Fruit fly (Drosophila melanogaster) whole organism, embryonic: ENCODE results near the gene CG9903.

Experiments used
- Adf1 ChIP-seq: fragments of 200-800 bp; sonication (Bioruptor generic); IDR thresholded peaks from 2 replicates; pipeline ENCODE4 v1.3.6; 2022; ENCODE audit warnings: missing biosample characterization, missing genetic modification characterization
- CG10321 ChIP-seq: fragments of 200-800 bp; sonication (Bioruptor generic); IDR thresholded peaks from 2 replicates; pipeline ENCODE4 v1.3.6; 2022; ENCODE audit warnings: missing biosample characterization, missing genetic modification characterization
- CG10366 ChIP-seq: fragments of 200-800 bp; sonication (Bioruptor generic); IDR thresholded peaks from 2 replicates; pipeline ENCODE4 v1.3.6; 2022; ENCODE audit warnings: missing biosample characterization, missing genetic modification characterization
- CG11093 ChIP-seq: fragments of 200-800 bp; sonication (Bioruptor generic); IDR thresholded peaks from 3 replicates; pipeline ENCODE4 v1.3.6; 2022; ENCODE audit warnings: missing biosample characterization, missing genetic modification characterization
- CG12104 ChIP-seq: fragments of 200-800 bp; sonication (Bioruptor generic); optimal IDR thresholded peaks from 3 replicates; lab custom pipeline; 2016; ENCODE audit warnings: missing biosample characterization, missing genetic modification characterization
- CG13894 ChIP-seq: fragments of 200-800 bp; sonication (Bioruptor generic); optimal IDR thresholded peaks from 3 replicates; lab custom pipeline; 2018; ENCODE audit warnings: missing biosample characterization, mild to moderate bottlenecking, missing genetic modification characterization, moderate library complexity
- CG18599 ChIP-seq: fragments of 200-800 bp; sonication (Bioruptor generic); optimal IDR thresholded peaks from 3 replicates; lab custom pipeline; 2017; ENCODE audit warnings: missing biosample characterization, missing genetic modification characterization, mild to moderate bottlenecking, moderate library complexity, missing genetic modification reagents
- CG2712 ChIP-seq: fragments of 200-800 bp; optimal IDR thresholded peaks from 3 replicates; lab custom pipeline; 2019; ENCODE audit warnings: missing biosample characterization, mild to moderate bottlenecking, missing genetic modification characterization, moderate library complexity
- CG31365 ChIP-seq: fragments of 200-800 bp; sonication (Bioruptor generic); optimal IDR thresholded peaks from 2 replicates; lab custom pipeline; 2018; ENCODE audit warnings: missing biosample characterization, mild to moderate bottlenecking, missing genetic modification characterization
- CG31388 ChIP-seq: fragments of 200-800 bp; sonication (Bioruptor generic); optimal IDR thresholded peaks from 2 replicates; lab custom pipeline; 2016; ENCODE audit warnings: missing biosample characterization, missing genetic modification characterization
- CG32767 ChIP-seq: fragments of 200-800 bp; sonication (Bioruptor generic); IDR thresholded peaks from 2 replicates; pipeline ENCODE4 v1.3.6; 2022; ENCODE audit warnings: missing biosample characterization, missing genetic modification characterization
- CG4360 ChIP-seq: fragments of 200-800 bp; sonication (Bioruptor generic); IDR thresholded peaks from 2 replicates; pipeline ENCODE4 v1.3.6; 2022; ENCODE audit warnings: missing biosample characterization, missing genetic modification characterization
- CG7928 ChIP-seq: fragments of 200-800 bp; sonication (Bioruptor generic); optimal IDR thresholded peaks from 2 replicates; lab custom pipeline; 2017; ENCODE audit warnings: missing biosample characterization, mild to moderate bottlenecking, missing genetic modification characterization
- CG8478 ChIP-seq: fragments of >200 bp; optimal IDR thresholded peaks from 2 replicates; lab custom pipeline; 2018
- CTCF ChIP-seq: fragments of 200-800 bp; sonication (Bioruptor generic); optimal IDR thresholded peaks from 2 replicates; lab custom pipeline; 2017; ENCODE audit warnings: missing biosample characterization, mild to moderate bottlenecking, missing genetic modification characterization, moderate library complexity
- Deaf1 ChIP-seq: fragments of 200-800 bp; optimal IDR thresholded peaks from 3 replicates; lab custom pipeline; 2019; ENCODE audit warnings: missing biosample characterization, mild to moderate bottlenecking, missing genetic modification characterization, moderate library complexity
- Dip3 ChIP-seq: fragments of 200-800 bp; sonication (Bioruptor generic); optimal IDR thresholded peaks from 3 replicates; lab custom pipeline; 2016; ENCODE audit warnings: missing biosample characterization, missing genetic modification characterization
- ERR ChIP-seq: fragments of 200-800 bp; sonication (Bioruptor generic); optimal IDR thresholded peaks from 2 replicates; lab custom pipeline; 2016; ENCODE audit warnings: missing biosample characterization, missing genetic modification characterization
- HmgD ChIP-seq: fragments of 200-800 bp; sonication (Bioruptor generic); optimal IDR thresholded peaks from 3 replicates; lab custom pipeline; 2016; ENCODE audit warnings: missing biosample characterization, missing genetic modification characterization
- Hr51 ChIP-seq, 2 experiments: fragments of 200-800 bp; sonication (Bioruptor generic); optimal IDR thresholded peaks; 2 replicates in 1 of 2; 3 replicates in 1 of 2; lab custom pipeline; 2016 to 2018; ENCODE audit warnings: missing biosample characterization in 2 of 2, missing genetic modification characterization in 2 of 2, mild to moderate bottlenecking in 1 of 2, moderate library complexity in 1 of 2
- Med ChIP-seq: fragments of 200-800 bp; sonication (Bioruptor generic); peaks from one replicate; lab custom pipeline; 2016; ENCODE audit warnings: missing biosample characterization, missing genetic modification characterization, mild to moderate bottlenecking, inconsistent platforms, moderate library complexity
- Meics ChIP-seq: fragments of 200-800 bp; sonication (Bioruptor generic); optimal IDR thresholded peaks from 2 replicates; lab custom pipeline; 2017; ENCODE audit warnings: missing biosample characterization, mild to moderate bottlenecking, missing genetic modification characterization
- Sin3A ChIP-seq: fragments of >200 bp; optimal IDR thresholded peaks from 2 replicates; lab custom pipeline; 2018
- Trl ChIP-seq, 3 experiments: fragments of >200 bp in 2 of 3; fragments of 200-800 bp in 1 of 3; sonication (Bioruptor generic) in 1 of 3; optimal IDR thresholded peaks; 2 replicates in 1 of 3; 3 replicates in 2 of 3; lab custom pipeline; 2016 to 2017; ENCODE audit warnings: missing biosample characterization in 1 of 3, missing genetic modification characterization in 1 of 3
- amos ChIP-seq: fragments of 200-800 bp; sonication (Bioruptor generic); IDR thresholded peaks from 2 replicates; pipeline ENCODE4 v1.3.6; 2022; ENCODE audit warnings: missing biosample characterization, missing genetic modification characterization; ENCODE audit not compliant: partially characterized antibody
- cg ChIP-seq: fragments of 200-800 bp; sonication (Bioruptor generic); optimal IDR thresholded peaks from 3 replicates; lab custom pipeline; 2019; ENCODE audit warnings: missing biosample characterization, mild to moderate bottlenecking, missing genetic modification characterization, moderate library complexity
- chn ChIP-seq: fragments of 200-800 bp; sonication (Bioruptor generic); optimal IDR thresholded peaks from 2 replicates; lab custom pipeline; 2016; ENCODE audit warnings: missing biosample characterization, missing genetic modification characterization
- crol ChIP-seq: fragments of 200-800 bp; sonication (Bioruptor generic); IDR thresholded peaks from 2 replicates; pipeline ENCODE4 v1.3.6; 2022; ENCODE audit warnings: missing biosample characterization, missing genetic modification characterization
- ewg ChIP-seq: fragments of 200-800 bp; sonication (Bioruptor generic); optimal IDR thresholded peaks from 3 replicates; lab custom pipeline; 2017; ENCODE audit warnings: mild to moderate bottlenecking, missing biosample characterization, missing genetic modification reagents, missing genetic modification characterization
- gce ChIP-seq: fragments of 200-800 bp; sonication (Bioruptor generic); IDR thresholded peaks from 3 replicates; pipeline ENCODE4 v1.3.6; 2022; ENCODE audit warnings: missing biosample characterization, missing genetic modification characterization
- kay ChIP-seq: fragments of 200-800 bp; sonication (Bioruptor generic); optimal IDR thresholded peaks from 2 replicates; lab custom pipeline; 2016; ENCODE audit warnings: missing biosample characterization, missing genetic modification characterization
- knrl ChIP-seq: fragments of 200-800 bp; sonication (Bioruptor generic); IDR thresholded peaks from 3 replicates; pipeline ENCODE4 v1.3.6; 2022; ENCODE audit warnings: missing biosample characterization, missing genetic modification characterization; ENCODE audit not compliant: partially characterized antibody
- lola ChIP-seq, 3 experiments: fragments of >200 bp in 2 of 3; fragments of 200-800 bp in 1 of 3; sonication (Bioruptor generic) in 1 of 3; optimal IDR thresholded peaks; 2 replicates each; lab custom pipeline; 2017 to 2019; ENCODE audit warnings: missing biosample characterization in 3 of 3, missing genetic modification characterization in 3 of 3, mild to moderate bottlenecking in 1 of 3, moderate library complexity in 1 of 3
- nerfin-1 ChIP-seq: fragments of 200-800 bp; sonication (Bioruptor generic); optimal IDR thresholded peaks from 3 replicates; lab custom pipeline; 2019; ENCODE audit warnings: missing biosample characterization, mild to moderate bottlenecking, missing genetic modification characterization, moderate library complexity
- sqz ChIP-seq: fragments of 200-800 bp; sonication (Bioruptor generic); optimal IDR thresholded peaks from 3 replicates; lab custom pipeline; 2018; ENCODE audit warnings: missing biosample characterization, mild to moderate bottlenecking, missing genetic modification characterization
- yki ChIP-seq: fragments of >200 bp; optimal IDR thresholded peaks from 3 replicates; lab custom pipeline; 2018

The CG9903 gene

dm6 chrX:16533046-16533496, 7.6 kb downstream of the CG9903 start, which contains the start of gene para (continued):
- TF ChIP-seq Meics (GFP tag; lab: Kevin White, UChicago) = peak; percentile 37
- peak; percentile 57 for TF ChIP-seq Med
- TF ChIP-seq CG11093 (GFP tag; lab: Robert Waterston, UW) = no peak
- TF ChIP-seq CG10366 = no peak
- TF ChIP-seq CG8478 (lab: Kevin White, UChicago) = no peak
- TF ChIP-seq CG12104 (GFP tag; lab: Kevin White, UChicago) = no peak
- TF ChIP-seq HmgD (GFP tag; lab: Kevin White, UChicago) = no peak

dm6 chrX:16527203-16527602, 13.4 kb downstream of the CG9903 start:
- TF ChIP-seq lola (GFP tag; optimal IDR thresholded peaks at IDR 0.05; lab: Kevin White, UChicago) (no peak), CG32767 (GFP tag; lab: Robert Waterston, UW) (no peak), Dip3 (no peak), CG8478 (lab: Kevin White, UChicago) (no peak), CG4360 (peak; percentile 83), gce (no peak)

dm6 chrX:16526084-16526734, 14.4 kb downstream of the CG9903 start:
- TF ChIP-seq CG2712 (tag; lab: Kevin White, UChicago) (no peak), Adf1 (GFP tag; lab: Robert Waterston, UW) (peak; percentile 35; the same call in 1 of the 2 replicates), yki (lab: Kevin White, UChicago) (peak; percentile 55), ERR (GFP tag; lab: Kevin White, UChicago) (peak; percentile 64), CG31388 (GFP tag; lab: Kevin White, UChicago) (no peak), CG7928 (GFP tag; lab: Kevin White, UChicago) (no peak), Trl (optimal IDR thresholded peaks at IDR 0.05; lab: Kevin White, UChicago) (peak; percentile 75 to 77), Trl (GFP tag; optimal IDR thresholded peaks at IDR 0.05; lab: Kevin White, UChicago) (no peak), crol (GFP tag; lab: Robert Waterston, UW) (peak; percentile 64), kay (GFP tag; lab: Kevin White, UChicago) (no peak), amos (GFP tag; lab: Robert Waterston, UW) (no peak), nerfin-1 (peak; percentile 80), Deaf1 (tag; lab: Kevin White, UChicago) (peak; percentile 36), CG18599 (GFP tag; lab: Kevin White, UChicago) (peak; percentile 15), ewg (peak; percentile 12), CG10321 (GFP tag; lab: Robert Waterston, UW) (no peak), Hr51 (GFP tag; optimal IDR thresholded peaks at IDR 0.05; lab: Kevin White, UChicago) (no peak), CG13894 (tag; lab: Kevin White, UChicago) (peak; percentile 69), CG31365 (no peak), CTCF (no peak), chn (GFP tag; lab: Kevin White, UChicago) (no peak), sqz (peak; percentile 68)

dm6 chrX:16525315-16525714, 15.3 kb downstream of the CG9903 start, which contains the start of gene Cnx14D:
Gene Cnx14D (minus strand): TSS chrX:16525415.
- TF ChIP-seq knrl (GFP tag; lab: Robert Waterston, UW) (no peak), cg (GFP tag; lab: Kevin White, UChicago) (peak; percentile 38), Sin3A (lab: Kevin White, UChicago) (no peak)
- TF ChIP-seq, all 482 proteins: peak for 1
